Fruit fly (Drosophila melanogaster) whole organism, embryonic: Measurements from ENCODE around the gene HP5.

ENCODE experiments used
- Abd-B ChIP-seq: fragments of 200-800 bp; sonication (Bioruptor generic); optimal IDR thresholded peaks from 2 replicates; lab custom pipeline; 2018; ENCODE audit warnings: missing biosample characterization, mild to moderate bottlenecking, missing genetic modification characterization, moderate library complexity
- Asciz ChIP-seq: fragments of 200-800 bp; sonication (Bioruptor generic); optimal IDR thresholded peaks from 2 replicates; lab custom pipeline; 2017; ENCODE audit warnings: missing biosample characterization, mild to moderate bottlenecking, missing genetic modification characterization, missing genetic modification reagents
- Atf3 ChIP-seq: fragments of 200-800 bp; sonication (Bioruptor generic); optimal IDR thresholded peaks from 3 replicates; lab custom pipeline; 2016; ENCODE audit warnings: missing biosample characterization, missing genetic modification characterization
- CG10979 ChIP-seq: fragments of 200-800 bp; sonication (Bioruptor generic); optimal IDR thresholded peaks from 2 replicates; lab custom pipeline; 2018; ENCODE audit warnings: missing biosample characterization, mild to moderate bottlenecking, missing genetic modification characterization, moderate library complexity
- CG11085 ChIP-seq: fragments of 200-800 bp; sonication (Bioruptor generic); IDR thresholded peaks from 2 replicates; pipeline ENCODE4 v1.3.6; 2022; ENCODE audit warnings: missing biosample characterization, missing genetic modification characterization
- CG12236 ChIP-seq: fragments of 200-800 bp; sonication (Bioruptor generic); optimal IDR thresholded peaks from 2 replicates; lab custom pipeline; 2016; ENCODE audit warnings: missing biosample characterization, missing genetic modification characterization
- CG12391 ChIP-seq: fragments of 200-800 bp; sonication (Bioruptor generic); optimal IDR thresholded peaks from 3 replicates; lab custom pipeline; 2018; ENCODE audit warnings: missing biosample characterization, mild to moderate bottlenecking, missing genetic modification characterization, moderate library complexity
- CG12942 ChIP-seq: fragments of 200-800 bp; sonication (Bioruptor generic); optimal IDR thresholded peaks from 3 replicates; lab custom pipeline; 2016; ENCODE audit warnings: missing biosample characterization, missing genetic modification characterization
- CG13775 ChIP-seq: fragments of 200-800 bp; sonication (Bioruptor generic); optimal IDR thresholded peaks from 3 replicates; lab custom pipeline; 2017; ENCODE audit warnings: missing biosample characterization, mild to moderate bottlenecking, missing genetic modification characterization
- CG15269 ChIP-seq: fragments of 200-800 bp; sonication (Bioruptor generic); optimal IDR thresholded peaks from 2 replicates; lab custom pipeline; 2018; ENCODE audit warnings: missing biosample characterization, mild to moderate bottlenecking, missing genetic modification characterization, moderate library complexity
- CG17359 ChIP-seq: fragments of 200-800 bp; sonication (Bioruptor generic); optimal IDR thresholded peaks from 3 replicates; lab custom pipeline; 2018; ENCODE audit warnings: missing biosample characterization, mild to moderate bottlenecking, missing genetic modification characterization, moderate library complexity
- CG17829 ChIP-seq: fragments of 200-800 bp; optimal IDR thresholded peaks from 2 replicates; lab custom pipeline; 2019; ENCODE audit warnings: missing biosample characterization, mild to moderate bottlenecking, missing genetic modification characterization, moderate library complexity
- CG18619 ChIP-seq: fragments of 200-800 bp; sonication (Bioruptor generic); optimal IDR thresholded peaks from 3 replicates; lab custom pipeline; 2017; ENCODE audit warnings: missing biosample characterization, mild to moderate bottlenecking, missing genetic modification characterization
- CG2116 ChIP-seq: fragments of 200-800 bp; sonication (Bioruptor generic); optimal IDR thresholded peaks from 3 replicates; lab custom pipeline; 2018; ENCODE audit warnings: missing biosample characterization, mild to moderate bottlenecking, missing genetic modification characterization
- CG3847 ChIP-seq: fragments of 200-800 bp; sonication (Bioruptor generic); IDR thresholded peaks from 2 replicates; pipeline ENCODE4 v1.3.6; 2022; ENCODE audit warnings: missing biosample characterization, missing genetic modification characterization
- CG42726 ChIP-seq: fragments of 200-800 bp; sonication (Bioruptor generic); IDR thresholded peaks from 2 replicates; pipeline ENCODE4 v1.3.6; 2022; ENCODE audit warnings: missing biosample characterization, missing genetic modification characterization; ENCODE audit not compliant: partially characterized antibody
- CG7556 ChIP-seq: fragments of 200-800 bp; sonication (Bioruptor generic); optimal IDR thresholded peaks from 2 replicates; lab custom pipeline; 2017; ENCODE audit warnings: missing biosample characterization, mild to moderate bottlenecking, missing genetic modification characterization
- CG8281 ChIP-seq: fragments of 200-800 bp; sonication (Bioruptor generic); optimal IDR thresholded peaks from 2 replicates; lab custom pipeline; 2018; ENCODE audit warnings: missing biosample characterization, mild to moderate bottlenecking, missing genetic modification characterization, moderate library complexity
- CG8924 ChIP-seq: fragments of 200-800 bp; optimal IDR thresholded peaks from 3 replicates; lab custom pipeline; 2019; ENCODE audit warnings: missing biosample characterization, mild to moderate bottlenecking, missing genetic modification characterization, moderate library complexity
- CG8944 ChIP-seq: fragments of 200-800 bp; sonication (Bioruptor generic); optimal IDR thresholded peaks from 3 replicates; lab custom pipeline; 2016; ENCODE audit warnings: missing biosample characterization, missing genetic modification characterization
- CG9215 ChIP-seq: fragments of 200-800 bp; sonication (Bioruptor generic); IDR thresholded peaks from 2 replicates; pipeline ENCODE4 v1.3.6; 2022; ENCODE audit warnings: missing biosample characterization, missing genetic modification characterization
- CkIIα-i1 ChIP-seq: fragments of 200-800 bp; sonication (Bioruptor generic); IDR thresholded peaks from 2 replicates; pipeline ENCODE4 v1.3.6; 2022; ENCODE audit warnings: missing biosample characterization, missing genetic modification characterization
- D ChIP-seq, 2 experiments: fragments of 200-800 bp in 1 of 2; fragments of >200 bp in 1 of 2; sonication (Bioruptor generic) in 1 of 2; optimal IDR thresholded peaks; 2 replicates in 1 of 2; 3 replicates in 1 of 2; lab custom pipeline; 2017; ENCODE audit warnings: mild to moderate bottlenecking in 1 of 2, missing biosample characterization in 1 of 2, missing genetic modification characterization in 1 of 2, missing genetic modification reagents in 1 of 2
- Fer2 ChIP-seq: fragments of 200-800 bp; sonication (Bioruptor generic); optimal IDR thresholded peaks from 2 replicates; lab custom pipeline; 2018; ENCODE audit warnings: missing biosample characterization, mild to moderate bottlenecking, missing genetic modification characterization, moderate library complexity
- HHEX ChIP-seq: fragments of 200-800 bp; sonication (Bioruptor generic); optimal IDR thresholded peaks from 3 replicates; lab custom pipeline; 2017; ENCODE audit warnings: missing biosample characterization, mild to moderate bottlenecking, missing genetic modification characterization, missing genetic modification reagents
- HmgD ChIP-seq: fragments of 200-800 bp; sonication (Bioruptor generic); optimal IDR thresholded peaks from 3 replicates; lab custom pipeline; 2016; ENCODE audit warnings: missing biosample characterization, missing genetic modification characterization
- Hr78 ChIP-seq, 2 experiments: fragments of 200-800 bp in 1 of 2; fragments of >200 bp in 1 of 2; sonication (Bioruptor generic) in 1 of 2; optimal IDR thresholded peaks; 2 replicates each; lab custom pipeline; 2017 to 2019; ENCODE audit warnings: missing biosample characterization in 2 of 2, missing genetic modification characterization in 2 of 2, mild to moderate bottlenecking in 1 of 2, moderate library complexity in 1 of 2
- Nf-YB ChIP-seq: fragments of 200-800 bp; sonication (Bioruptor generic); optimal IDR thresholded peaks from 3 replicates; lab custom pipeline; 2019; ENCODE audit warnings: missing biosample characterization, mild to moderate bottlenecking, missing genetic modification characterization, moderate library complexity
- Vsx1 ChIP-seq: fragments of 200-800 bp; sonication (Bioruptor generic); optimal IDR thresholded peaks from 2 replicates; lab custom pipeline; 2017; ENCODE audit warnings: missing biosample characterization, mild to moderate bottlenecking, missing genetic modification characterization, missing genetic modification reagents
- ac ChIP-seq: fragments of 200-800 bp; sonication (Bioruptor generic); optimal IDR thresholded peaks from 3 replicates; lab custom pipeline; 2017; ENCODE audit warnings: missing biosample characterization, mild to moderate bottlenecking, missing genetic modification characterization
- crc ChIP-seq: fragments of 200-800 bp; sonication (Bioruptor generic); optimal IDR thresholded peaks from 2 replicates; lab custom pipeline; 2016; ENCODE audit warnings: missing biosample characterization, missing genetic modification characterization
- da ChIP-seq: fragments of 200-800 bp; sonication (Bioruptor generic); optimal IDR thresholded peaks from 2 replicates; lab custom pipeline; 2016; ENCODE audit warnings: missing biosample characterization, missing genetic modification characterization
- esg ChIP-seq: fragments of 200-800 bp; sonication (Bioruptor generic); conservative IDR thresholded peaks from 2 replicates; pipeline ENCODE4 v1.3.6; 2022; ENCODE audit warnings: missing biosample characterization, missing genetic modification characterization
- fd64A ChIP-seq: fragments of 200-800 bp; sonication (Bioruptor generic); optimal IDR thresholded peaks from 3 replicates; lab custom pipeline; 2018; ENCODE audit warnings: missing biosample characterization, mild to moderate bottlenecking, missing genetic modification characterization
- fru ChIP-seq: fragments of >200 bp; optimal IDR thresholded peaks from 2 replicates; lab custom pipeline; 2017
- lilli ChIP-seq: fragments of 200-800 bp; sonication (Bioruptor generic); optimal IDR thresholded peaks from 3 replicates; lab custom pipeline; 2016; ENCODE audit warnings: missing biosample characterization, missing genetic modification characterization
- lola ChIP-seq, 3 experiments: fragments of >200 bp in 2 of 3; fragments of 200-800 bp in 1 of 3; sonication (Bioruptor generic) in 1 of 3; optimal IDR thresholded peaks; 2 replicates each; lab custom pipeline; 2017 to 2019; ENCODE audit warnings: missing biosample characterization in 3 of 3, missing genetic modification characterization in 3 of 3, mild to moderate bottlenecking in 1 of 3, moderate library complexity in 1 of 3
- nmo ChIP-seq: fragments of 200-800 bp; sonication (Bioruptor generic); optimal IDR thresholded peaks from 2 replicates; lab custom pipeline; 2018; ENCODE audit warnings: missing biosample characterization, mild to moderate bottlenecking, missing genetic modification characterization, moderate library complexity
- pfk ChIP-seq: fragments of 200-800 bp; sonication (Bioruptor generic); optimal IDR thresholded peaks from 2 replicates; lab custom pipeline; 2018; ENCODE audit warnings: missing biosample characterization, mild to moderate bottlenecking, missing genetic modification characterization, moderate library complexity
- scrt ChIP-seq: fragments of 200-800 bp; sonication (Bioruptor generic); optimal IDR thresholded peaks from 2 replicates; lab custom pipeline; 2018; ENCODE audit warnings: missing biosample characterization, mild to moderate bottlenecking, missing genetic modification characterization, moderate library complexity
- sens ChIP-seq: fragments of 200-800 bp; sonication (Bioruptor generic); peaks from one replicate; lab custom pipeline; 2016; ENCODE audit warnings: missing biosample characterization, missing genetic modification characterization
- sima ChIP-seq: fragments of 200-800 bp; sonication (Bioruptor generic); optimal IDR thresholded peaks from 2 replicates; lab custom pipeline; 2016; ENCODE audit warnings: missing biosample characterization, missing genetic modification characterization
- sisA ChIP-seq: fragments of 200-800 bp; sonication (Bioruptor generic); IDR thresholded peaks from 2 replicates; pipeline ENCODE4 v1.3.6; 2022; ENCODE audit warnings: missing biosample characterization, missing genetic modification characterization
- sqz ChIP-seq: fragments of 200-800 bp; sonication (Bioruptor generic); optimal IDR thresholded peaks from 3 replicates; lab custom pipeline; 2018; ENCODE audit warnings: missing biosample characterization, mild to moderate bottlenecking, missing genetic modification characterization
- tin ChIP-seq: fragments of 200-800 bp; sonication (Bioruptor generic); optimal IDR thresholded peaks from 3 replicates; lab custom pipeline; 2016; ENCODE audit warnings: missing biosample characterization, missing genetic modification characterization
- trh ChIP-seq: fragments of 200-800 bp; sonication (Bioruptor generic); optimal IDR thresholded peaks from 2 replicates; lab custom pipeline; 2016; ENCODE audit warnings: missing biosample characterization, missing genetic modification characterization
- tx ChIP-seq: fragments of 200-800 bp; sonication (Bioruptor generic); optimal IDR thresholded peaks from 2 replicates; lab custom pipeline; 2016; ENCODE audit warnings: missing biosample characterization, missing genetic modification characterization
- wek ChIP-seq: fragments of 200-800 bp; sonication (Bioruptor generic); optimal IDR thresholded peaks from 3 replicates; lab custom pipeline; 2018; ENCODE audit warnings: missing biosample characterization, mild to moderate bottlenecking, missing genetic modification characterization, moderate library complexity

HP5 gene

dm6 chrX:11454189-11454882 lies at the start of gene HP5, which contains the start of gene Evi5 (continued):
- peak; percentile 25 for TF ChIP-seq CG13775 (GFP tag; lab: Kevin White, UChicago)
- TF ChIP-seq pfk (GFP tag; lab: Kevin White, UChicago): no peak
- peak; percentile 58 for TF ChIP-seq CG2116 (GFP tag; lab: Kevin White, UChicago)
- TF ChIP-seq nmo (GFP tag; lab: Kevin White, UChicago): peak; percentile 79
- no peak for TF ChIP-seq D (optimal IDR thresholded peaks at IDR 0.05; lab: Kevin White, UChicago)
- TF ChIP-seq D (GFP tag; optimal IDR thresholded peaks at IDR 0.05; lab: Kevin White, UChicago): no peak
- TF ChIP-seq ac: no peak
- no peak for TF ChIP-seq Fer2 (tag; lab: Kevin White, UChicago)
- no peak for TF ChIP-seq CG17359 (tag; lab: Kevin White, UChicago)
- TF ChIP-seq fd64A (GFP tag; lab: Kevin White, UChicago): no peak
- no peak for TF ChIP-seq CkIIα-i1
- TF ChIP-seq CG9215: peak; percentile 77
- TF ChIP-seq Vsx1 (GFP tag; lab: Kevin White, UChicago): no peak
- TF ChIP-seq sqz: peak; percentile 70
- TF ChIP-seq CG15269 (tag; lab: Kevin White, UChicago): peak; percentile 28
- TF ChIP-seq da (GFP tag; lab: Kevin White, UChicago): no peak
- peak; percentile 14 for TF ChIP-seq CG8924 (tag; lab: Kevin White, UChicago)
- peak; percentile 49 for TF ChIP-seq CG3847 (GFP tag; lab: Robert Waterston, UW)
- peak; percentile 91 for TF ChIP-seq Abd-B
- TF ChIP-seq Nf-YB (GFP tag; lab: Kevin White, UChicago): no peak
- TF ChIP-seq sens (GFP tag; lab: Kevin White, UChicago): peak; percentile 87
- no peak for TF ChIP-seq Hr78 (GFP tag; optimal IDR thresholded peaks at IDR 0.05; lab: Kevin White, UChicago)
- TF ChIP-seq esg (GFP tag; lab: Robert Waterston, UW): peak; percentile 63
- TF ChIP-seq tx (GFP tag; lab: Kevin White, UChicago): no peak
- TF ChIP-seq fru (lab: Kevin White, UChicago): no peak
- no peak for TF ChIP-seq CG10979 (tag; lab: Kevin White, UChicago)
- no peak for TF ChIP-seq CG12236 (GFP tag; lab: Kevin White, UChicago)
- TF ChIP-seq CG11085: peak; percentile 61; the same call in 1 of the 2 replicates
- TF ChIP-seq CG7556 (GFP tag; lab: Kevin White, UChicago): no peak
- TF ChIP-seq lilli (GFP tag; lab: Kevin White, UChicago): peak; percentile 84
- TF ChIP-seq CG8944 (GFP tag; lab: Kevin White, UChicago): peak; percentile 41
- TF ChIP-seq CG17829 (tag; lab: Kevin White, UChicago): peak; percentile 57
- peak; percentile 49 for TF ChIP-seq CG12391 (tag; lab: Kevin White, UChicago)
- no peak for TF ChIP-seq Atf3
- TF ChIP-seq lola (GFP tag; optimal IDR thresholded peaks at IDR 0.05; lab: Kevin White, UChicago): peak in 1 of 3 experiments; percentile 27
- TF ChIP-seq sisA (GFP tag; lab: Robert Waterston, UW): peak; percentile 73
- peak; percentile 55 for TF ChIP-seq trh
- TF ChIP-seq crc: peak; percentile 34
- TF ChIP-seq scrt (GFP tag; lab: Kevin White, UChicago): no peak
- TF ChIP-seq wek: no peak
- TF ChIP-seq tin (GFP tag; lab: Kevin White, UChicago): peak; percentile 32
- peak; percentile 20 for TF ChIP-seq CG12942 (GFP tag; lab: Kevin White, UChicago)
- TF ChIP-seq CG18619 (GFP tag; lab: Kevin White, UChicago): peak; percentile 37
- no peak for TF ChIP-seq HHEX (GFP tag; lab: Kevin White, UChicago)
- TF ChIP-seq sima: no peak
- no peak for TF ChIP-seq Asciz (GFP tag; lab: Kevin White, UChicago)
- TF ChIP-seq CG8281 (tag; lab: Kevin White, UChicago): peak; percentile 9
- 0 out of 2 replicates have a peak, but pooled peaks have one; percentile 46 for TF ChIP-seq CG42726 (GFP tag; lab: Robert Waterston, UW)
- TF ChIP-seq HmgD (GFP tag; lab: Kevin White, UChicago): peak; percentile 34
